Worm (Caenorhabditis elegans): ENCODE results near the gene ubxn-4.

ce11 chrIII:8401887-8402286 lies 3.5 kb downstream of the ubxn-4 start, which contains the start of gene lap-1:
- TF ChIP-seq him-1 (tag; optimal IDR thresholded peaks at IDR 0.05) (no peak), W03F9.2 (tag; optimal IDR thresholded peaks at IDR 0.05) (no peak), dao-5 (tag; optimal IDR thresholded peaks at IDR 0.05) (no peak)

Data from whole organism, L4/young adult.